Worm (Caenorhabditis elegans) whole organism, L4 larva: ENCODE results near the gene sel-13.

Experiments used
- Y48G9A.11 ChIP-seq: fragments of 200-800 bp; sonication (Bioruptor generic); IDR thresholded peaks from 2 replicates; pipeline ENCODE4 v1.3.6; 2022; ENCODE audit warnings: missing genetic modification reagents, missing genetic modification characterization, missing compliant biosample characterization
- aly-2 ChIP-seq: sonication (generic microtip); optimal IDR thresholded peaks from 2 replicates; lab custom pipeline; 2018; ENCODE audit warnings: missing biosample characterization, missing genetic modification characterization
- cey-2 ChIP-seq: sonication (generic microtip); optimal IDR thresholded peaks from 3 replicates; lab custom pipeline; 2017; ENCODE audit warnings: missing genetic modification characterization, mild to moderate bottlenecking, missing compliant biosample characterization, antibody characterized with exemption, borderline replicate concordance; ENCODE audit not compliant: insufficient read depth
- snpc-4 ChIP-seq: fragments of 150-350 bp; optimal IDR thresholded peaks from 2 replicates; lab custom pipeline; 2014; ENCODE audit warnings: missing biosample characterization, missing genetic modification characterization

- TF ChIP-seq Y48G9A.11 (GFP tag; lab: Robert Waterston, UW) (no peak), snpc-4 (tag; lab: Kevin White, UChicago) (no peak), aly-2 (tag; lab: Kevin White, UChicago) (no peak), cey-2 (tag; lab: Kevin White, UChicago) (no peak)
These were observed 5.0 kb downstream of the sel-13 start, which contains the start of gene T04A8.7 for ce11 chrIII:4695057-4695456.
